Worm (Caenorhabditis elegans) whole organism, L4/young adult: Measurements from ENCODE around the gene R10E8.3.
A peak's percentile ranks its signal among the peaks of the same experiment; 100 is the strongest.

Experiments
- W03F9.2 ChIP-seq: fragments of 150-350 bp; optimal IDR thresholded peaks from 2 replicates; lab custom pipeline; 2014; ENCODE audit warnings: missing biosample characterization, missing genetic modification characterization
- dao-5 ChIP-seq: sonication (generic microtip); optimal IDR thresholded peaks from 2 replicates; lab custom pipeline; 2016; ENCODE audit warnings: missing genotype, missing genetic modification characterization, moderate library complexity, missing compliant biosample characterization
- him-1 ChIP-seq: sonication (generic microtip); optimal IDR thresholded peaks from 2 replicates; lab custom pipeline; 2016; ENCODE audit warnings: missing genotype, missing genetic modification reagents, missing genetic modification characterization, missing compliant biosample characterization

DNA sequence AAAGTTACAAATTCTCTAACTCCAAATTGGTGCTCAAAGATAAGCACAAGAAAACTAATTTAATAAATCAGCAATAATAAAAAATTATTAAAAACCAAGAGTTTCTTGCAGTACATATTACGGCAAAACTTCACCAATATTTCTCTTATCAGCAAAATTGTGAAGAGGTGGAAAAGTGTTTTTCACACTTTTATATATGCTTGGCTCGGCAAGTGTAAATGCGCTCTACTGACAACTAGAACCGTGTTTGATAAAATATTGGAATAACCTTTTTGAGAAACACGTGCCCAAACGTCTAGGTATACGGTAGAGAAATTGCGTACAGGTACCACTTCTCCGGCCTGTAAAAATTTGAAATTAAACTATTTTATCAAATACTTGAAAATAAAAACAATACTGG is 4.8 kb upstream of the R10E8.3 start, which contains the start of gene R10E8.8:
- TF ChIP-seq him-1 (tag; lab: Kevin White, UChicago) (no peak), dao-5 (tag; lab: Kevin White, UChicago) (no peak), W03F9.2 (tag; lab: Kevin White, UChicago) (peak; percentile 30)
